Worm (Caenorhabditis elegans) whole organism, L1 larva: ENCODE results near the gene Y37A1A.2.
A peak's percentile ranks its signal among the peaks of the same experiment; 100 is the strongest.

Experiments
- aha-1 ChIP-seq: fragments of 150-350 bp; optimal IDR thresholded peaks from 2 replicates; lab custom pipeline; 2014; ENCODE audit warnings: missing biosample characterization, missing genetic modification characterization
- ces-1 ChIP-seq: fragments of 150-350 bp; optimal IDR thresholded peaks from 2 replicates; lab custom pipeline; 2014; ENCODE audit warnings: missing biosample characterization, missing genetic modification reagents, missing genetic modification characterization
- elt-3 ChIP-seq, 6 experiments: fragments of 150-350 bp in 1 of 6; sonication (generic microtip); optimal IDR thresholded peaks; 2 replicates each; lab custom pipeline; 2017 to 2018; ENCODE audit warnings: missing biosample characterization in 6 of 6, missing genetic modification characterization in 6 of 6, inconsistent platforms in 1 of 6
- fkh-10 ChIP-seq: sonication (generic microtip); optimal IDR thresholded peaks from 2 replicates; lab custom pipeline; 2017; ENCODE audit warnings: missing biosample characterization, missing genetic modification reagents, missing genetic modification characterization
- lin-35 ChIP-seq, 2 experiments: fragments of 150-350 bp; optimal IDR thresholded peaks; 2 replicates each; lab custom pipeline; 2014; ENCODE audit warnings: missing biosample characterization in 2 of 2, missing genetic modification characterization in 2 of 2, missing genetic modification reagents in 2 of 2
- nhr-237 ChIP-seq: fragments of 150-350 bp; optimal IDR thresholded peaks from 2 replicates; lab custom pipeline; 2014; ENCODE audit warnings: missing biosample characterization, missing genetic modification characterization
- nhr-77 ChIP-seq: fragments of 150-350 bp; optimal IDR thresholded peaks from 2 replicates; lab custom pipeline; 2014; ENCODE audit warnings: missing biosample characterization, missing genetic modification characterization
- pqm-1 ChIP-seq: sonication (generic microtip); optimal IDR thresholded peaks from 3 replicates; lab custom pipeline; 2017; ENCODE audit warnings: missing biosample characterization, missing genetic modification characterization
- snpc-4 ChIP-seq: fragments of 150-350 bp; optimal IDR thresholded peaks from 2 replicates; lab custom pipeline; 2014; ENCODE audit warnings: missing biosample characterization, missing genetic modification characterization
- unc-130 ChIP-seq: fragments of 150-350 bp; optimal IDR thresholded peaks from 2 replicates; lab custom pipeline; 2017; ENCODE audit warnings: missing biosample characterization, missing genetic modification characterization, inconsistent platforms
- unc-62 ChIP-seq: fragments of 150-350 bp; optimal IDR thresholded peaks from 2 replicates; lab custom pipeline; 2014; ENCODE audit warnings: missing biosample characterization, missing genetic modification reagents, missing genetic modification characterization

DNA sequence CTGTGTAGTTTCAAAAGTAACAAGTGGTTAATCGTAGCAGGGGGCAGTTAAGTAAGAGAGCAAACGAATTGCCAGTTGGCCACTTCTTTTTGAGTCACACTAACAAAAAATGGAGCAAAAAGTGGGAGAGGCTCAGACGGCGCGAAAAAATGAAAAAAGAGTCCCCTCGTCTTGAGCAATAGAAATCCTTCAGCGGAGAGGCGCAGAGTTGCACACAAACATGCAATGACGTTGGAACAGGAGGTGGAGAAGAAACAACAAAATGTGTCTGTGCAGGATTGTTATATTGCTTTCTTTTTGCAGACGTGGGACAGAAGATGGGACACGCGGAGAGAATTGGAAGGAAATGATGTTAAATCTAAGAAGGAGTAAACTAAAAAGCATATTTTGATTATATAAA, 35.1 kb downstream of the Y37A1A.2 start:
- TF ChIP-seq fkh-10 (peak; percentile 7), unc-130 (tag; lab: Kevin White, UChicago) (peak; percentile 66), elt-3 (tag; optimal IDR thresholded peaks at IDR 0.05; lab: Kevin White, UChicago) (no peak), pqm-1 (tag; lab: Kevin White, UChicago) (no peak), aha-1 (tag; lab: Kevin White, UChicago) (no peak), unc-62 (GFP tag; lab: Kevin White, UChicago) (no peak), nhr-77 (no peak), ces-1 (GFP tag; lab: Kevin White, UChicago) (no peak), nhr-237 (tag; lab: Kevin White, UChicago) (no peak), lin-35 (GFP tag; optimal IDR thresholded peaks at IDR 0.05; lab: Kevin White, UChicago) (peak in 1 of 2 experiments; percentile 38), snpc-4 (peak; percentile 27)
